Fruit fly (Drosophila melanogaster): ENCODE results near the gene I-t.

Gene I-t

DNA sequence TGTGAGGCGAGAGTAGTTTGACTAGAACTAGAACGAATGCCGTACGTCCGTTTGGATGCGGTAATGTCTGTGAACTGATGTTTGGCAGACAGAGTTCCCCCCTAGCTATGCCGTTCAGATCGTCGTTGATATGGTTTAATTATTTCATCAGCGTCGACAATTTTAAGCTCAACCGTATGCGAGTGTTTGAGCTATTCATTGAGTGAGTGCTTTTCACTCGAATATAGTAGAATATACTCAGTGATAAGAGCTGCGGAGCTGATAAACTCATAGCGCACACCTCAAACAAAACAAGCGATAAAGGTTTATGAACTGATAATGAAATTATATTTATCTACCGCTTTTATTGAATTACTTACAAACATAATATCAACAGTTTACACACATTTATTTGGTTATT is 15.8 kb upstream of the I-t start, which contains the start of gene CG6834 (continued):
- TF ChIP-seq CG3995 (GFP tag; optimal IDR thresholded peaks at IDR 0.05) (no peak), CG2129 (GFP tag; IDR thresholded peaks at IDR 0.05; ENCODE audit: partially characterized antibody) (no peak), klu (GFP tag; IDR thresholded peaks at IDR 0.05) (no peak), CG11085 (GFP tag; IDR thresholded peaks at IDR 0.05) (no peak), inv (GFP tag; IDR thresholded peaks at IDR 0.05; ENCODE audit: partially characterized antibody) (no peak), CG4328 (GFP tag; optimal IDR thresholded peaks at IDR 0.05) (no peak), BtbVII (GFP tag; optimal IDR thresholded peaks at IDR 0.05) (peak; percentile 47), Hmr (GFP tag; optimal IDR thresholded peaks at IDR 0.05) (no peak), CG2889 (GFP tag; IDR thresholded peaks at IDR 0.05) (no peak), CG10431 (GFP tag; optimal IDR thresholded peaks at IDR 0.05) (peak; percentile 39), CG12219 (GFP tag; optimal IDR thresholded peaks at IDR 0.05) (peak; percentile 28), Ravus (GFP tag; IDR thresholded peaks at IDR 0.05) (no peak), bigmax (GFP tag; optimal IDR thresholded peaks at IDR 0.05) (no peak), Hr51 (GFP tag; optimal IDR thresholded peaks at IDR 0.05) (no peak), Trl (optimal IDR thresholded peaks at IDR 0.05) (no peak), Trl (GFP tag; optimal IDR thresholded peaks at IDR 0.05) (no peak), fru (optimal IDR thresholded peaks at IDR 0.05) (no peak)

- TF ChIP-seq CG15514 (GFP tag; optimal IDR thresholded peaks at IDR 0.05) (peak; percentile 5), Drgx (GFP tag; IDR thresholded peaks at IDR 0.05) (0 out of 2 replicates have a peak, but pooled peaks have one; percentile 11), Hmr (GFP tag; optimal IDR thresholded peaks at IDR 0.05) (peak; percentile 7), sd (tag; optimal IDR thresholded peaks at IDR 0.05) (peak; percentile 34), vnd (GFP tag; IDR thresholded peaks at IDR 0.05; ENCODE audit: partially characterized antibody) (no peak), Deaf1 (tag; optimal IDR thresholded peaks at IDR 0.05) (peak; percentile 68), CG34376 (GFP tag; optimal IDR thresholded peaks at IDR 0.05) (peak; percentile 46), sug (tag; optimal IDR thresholded peaks at IDR 0.05) (peak; percentile 99), ci (GFP tag; IDR thresholded peaks at IDR 0.05) (peak; percentile 39; the same call in 2 of the 3 replicates), crc (GFP tag; optimal IDR thresholded peaks at IDR 0.05) (no peak), cad (GFP tag; optimal IDR thresholded peaks at IDR 0.05) (no peak), hb (GFP tag; IDR thresholded peaks at IDR 0.05; ENCODE audit: partially characterized antibody) (no peak), sens-2 (GFP tag; IDR thresholded peaks at IDR 0.05) (no peak), Atf3 (GFP tag; optimal IDR thresholded peaks at IDR 0.05) (no peak), Fer3 (tag; optimal IDR thresholded peaks at IDR 0.05) (peak; percentile 27), phol (tag; optimal IDR thresholded peaks at IDR 0.05) (no peak), abd-A (tag; optimal IDR thresholded peaks at IDR 0.05) (no peak), Med (GFP tag) (no peak), zen (tag; optimal IDR thresholded peaks at IDR 0.05) (no peak), gcm2 (GFP tag; optimal IDR thresholded peaks at IDR 0.05) (no peak), her (GFP tag; optimal IDR thresholded peaks at IDR 0.05) (peak; percentile 50), Awh (GFP tag; IDR thresholded peaks at IDR 0.05) (no peak), Nf-YB (GFP tag; optimal IDR thresholded peaks at IDR 0.05) (peak; percentile 83), exex (tag; optimal IDR thresholded peaks at IDR 0.05) (peak; percentile 68), trh (GFP tag; optimal IDR thresholded peaks at IDR 0.05) (no peak), CG8290 (GFP tag; optimal IDR thresholded peaks at IDR 0.05) (no peak), CG8290 (tag; optimal IDR thresholded peaks at IDR 0.05) (peak in 1 of 2 experiments; percentile 7), zen2 (GFP tag; IDR thresholded peaks at IDR 0.05; ENCODE audit: partially characterized antibody) (no peak), ftz-f1 (GFP tag; optimal IDR thresholded peaks at IDR 0.05) (peak; percentile 1), CHES-1-like (GFP tag; optimal IDR thresholded peaks at IDR 0.05) (peak; percentile 2), CG17361 (GFP tag; IDR thresholded peaks at IDR 0.05) (no peak), CG18599 (GFP tag; optimal IDR thresholded peaks at IDR 0.05) (peak; percentile 10), B-H2 (GFP tag; optimal IDR thresholded peaks at IDR 0.05) (peak; percentile 71), HmgZ (tag; optimal IDR thresholded peaks at IDR 0.05) (peak; percentile 44), luna (GFP tag; optimal IDR thresholded peaks at IDR 0.05) (no peak), CG6272 (GFP tag; IDR thresholded peaks at IDR 0.05) (no peak)
Observed at dm6 chr3R:11689900-11690299, 13.9 kb upstream of the I-t start, which contains the start of gene CG6908. TSS of gene CG6908 (minus strand) at chr3R:11690051.
